Fruit fly (Drosophila melanogaster): ENCODE data around the gene Alg1.

dm6 chr3R:17783144-17783543 lies 27.8 kb downstream of the Alg1 start:
- TF ChIP-seq yki (optimal IDR thresholded peaks at IDR 0.05) (no peak), Xrp1 (GFP tag; IDR thresholded peaks at IDR 0.05) (no peak), CG10654 (GFP tag; optimal IDR thresholded peaks at IDR 0.05) (no peak), Tbp (GFP tag; optimal IDR thresholded peaks at IDR 0.05) (no peak), zen2 (GFP tag; IDR thresholded peaks at IDR 0.05; ENCODE audit: partially characterized antibody) (no peak), Dip2 (GFP tag; IDR thresholded peaks at IDR 0.05) (no peak), CG6683 (GFP tag; optimal IDR thresholded peaks at IDR 0.05) (no peak)
